Worm (Caenorhabditis elegans) whole organism, midembryonic: ENCODE results near the gene pup-2.

ENCODE experiments used
- T22C8.4 ChIP-seq: fragments of 200-800 bp; sonication (Bioruptor generic); IDR thresholded peaks from 2 replicates; pipeline ENCODE4 v1.3.6; 2022; ENCODE audit warnings: missing genetic modification characterization, missing compliant biosample characterization
- cog-1 ChIP-seq: sonication (generic microtip); optimal IDR thresholded peaks from 2 replicates; lab custom pipeline; 2016; ENCODE audit warnings: missing genetic modification characterization, missing compliant biosample characterization
- flt-1 ChIP-seq: fragments of 200-800 bp; sonication (Bioruptor generic); IDR thresholded peaks from 2 replicates; pipeline ENCODE4 v1.3.6; 2022; ENCODE audit warnings: missing genetic modification characterization, missing compliant biosample characterization
- klf-2 ChIP-seq: fragments of 200-800 bp; sonication (Bioruptor generic); conservative IDR thresholded peaks from 2 replicates; pipeline ENCODE4 v1.3.6; 2022; ENCODE audit warnings: missing genetic modification reagents, missing genetic modification characterization, missing compliant biosample characterization
- med-1 ChIP-seq: sonication (generic microtip); optimal IDR thresholded peaks from 2 replicates; lab custom pipeline; 2017; ENCODE audit warnings: missing genetic modification characterization, mild to moderate bottlenecking, missing compliant biosample characterization, antibody characterized with exemption, missing genetic modification reagents; ENCODE audit not compliant: insufficient read depth
- ref-1 ChIP-seq: fragments of 200-800 bp; sonication (Bioruptor generic); conservative IDR thresholded peaks from 2 replicates; pipeline ENCODE4 v1.3.6; 2022; ENCODE audit warnings: missing genetic modification reagents, missing genetic modification characterization, missing compliant biosample characterization
- tab-1 ChIP-seq: fragments of 200-800 bp; sonication (Bioruptor generic); IDR thresholded peaks from 2 replicates; pipeline ENCODE4 v1.3.6; 2022; ENCODE audit warnings: missing genetic modification characterization, missing compliant biosample characterization
- ztf-23 ChIP-seq: fragments of 200-800 bp; sonication (Bioruptor generic); IDR thresholded peaks from 2 replicates; pipeline ENCODE4 v1.3.6; 2022; ENCODE audit warnings: missing genetic modification reagents, missing genetic modification characterization, missing compliant biosample characterization
- ztf-29 ChIP-seq: fragments of 200-800 bp; sonication (Bioruptor generic); IDR thresholded peaks from 2 replicates; pipeline ENCODE4 v1.3.6; 2022; ENCODE audit warnings: missing genetic modification reagents, missing genetic modification characterization, missing compliant biosample characterization

pup-2 gene

ce11 chrIII:5180588-5180987, 5.1 kb upstream of the pup-2 start:
- TF ChIP-seq ref-1 (GFP tag; lab: Robert Waterston, UW) (no peak), ztf-23 (GFP tag; lab: Robert Waterston, UW) (0 out of 2 replicates have a peak, but pooled peaks have one; percentile 40)

ce11 chrIII:5181217-5181616, 4.5 kb upstream of the pup-2 start:
- TF ChIP-seq klf-2, result no peak

- no peak for TF ChIP-seq med-1 (GFP tag; lab: Kevin White, UChicago)
- no peak for TF ChIP-seq tab-1 (GFP tag; lab: Robert Waterston, UW)
- TF ChIP-seq cog-1 (tag; lab: Kevin White, UChicago), result no peak
- no peak for TF ChIP-seq ref-1 (GFP tag; lab: Robert Waterston, UW)
- no peak for TF ChIP-seq ztf-23 (GFP tag; lab: Robert Waterston, UW)
- no peak for TF ChIP-seq ztf-29 (GFP tag; lab: Robert Waterston, UW)
- no peak for TF ChIP-seq T22C8.4 (GFP tag; lab: Robert Waterston, UW)
- no peak for TF ChIP-seq flt-1 (GFP tag; lab: Robert Waterston, UW)
- no peak for TF ChIP-seq klf-2
Observed at ce11 chrIII:5181641-5182040, 4.1 kb upstream of the pup-2 start.

ce11 chrIII:5183372-5183771, 2.3 kb upstream of the pup-2 start:
- no peak for TF ChIP-seq tab-1 (GFP tag; lab: Robert Waterston, UW)
- no peak for TF ChIP-seq ztf-29 (GFP tag; lab: Robert Waterston, UW)
- TF ChIP-seq ztf-23 (GFP tag; lab: Robert Waterston, UW), result no peak
- no peak for TF ChIP-seq cog-1 (tag; lab: Kevin White, UChicago)
- no peak for TF ChIP-seq T22C8.4 (GFP tag; lab: Robert Waterston, UW)
- TF ChIP-seq med-1 (GFP tag; lab: Kevin White, UChicago), result no peak

ce11 chrIII:5188426-5188825, 2.7 kb downstream of the pup-2 start, which contains the start of gene K10D2.8:
TSS of gene K10D2.8 (plus strand) at chrIII:5188726.
- TF ChIP-seq tab-1 (GFP tag; lab: Robert Waterston, UW) (no peak), flt-1 (GFP tag; lab: Robert Waterston, UW) (no peak), ztf-23 (GFP tag; lab: Robert Waterston, UW) (no peak), klf-2 (no peak), med-1 (GFP tag; lab: Kevin White, UChicago) (no peak), T22C8.4 (GFP tag; lab: Robert Waterston, UW) (no peak), ref-1 (GFP tag; lab: Robert Waterston, UW) (no peak), ztf-29 (GFP tag; lab: Robert Waterston, UW) (no peak), cog-1 (tag; lab: Kevin White, UChicago) (no peak)

DNA sequence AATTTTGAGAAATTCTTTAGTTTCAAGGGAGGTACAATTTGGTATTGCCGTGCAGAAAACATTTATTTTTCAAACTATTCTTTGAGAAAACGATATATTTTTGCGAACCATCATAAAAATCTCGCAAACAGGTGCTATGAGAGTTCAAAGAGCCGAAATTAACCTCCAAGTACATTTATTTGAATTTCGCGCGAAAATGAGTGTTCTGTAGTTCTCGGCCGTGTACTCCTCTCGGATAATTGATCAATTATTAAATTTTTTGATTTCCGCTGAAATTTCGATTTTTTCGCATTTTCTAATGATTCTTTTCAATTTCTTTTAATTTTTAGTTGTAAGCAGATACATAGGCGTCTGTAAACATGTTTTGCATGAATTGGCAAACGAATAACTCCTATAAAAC, 4.5 kb downstream of the pup-2 start:
- TF ChIP-seq T22C8.4 (GFP tag; lab: Robert Waterston, UW) (no peak), flt-1 (GFP tag; lab: Robert Waterston, UW) (peak; percentile 37; the same call in 1 of the 2 replicates)

- no peak for TF ChIP-seq cog-1 (tag; lab: Kevin White, UChicago)
- no peak for TF ChIP-seq flt-1 (GFP tag; lab: Robert Waterston, UW)
- no peak for TF ChIP-seq tab-1 (GFP tag; lab: Robert Waterston, UW)
- TF ChIP-seq ref-1 (GFP tag; lab: Robert Waterston, UW), result no peak
- no peak for TF ChIP-seq ztf-23 (GFP tag; lab: Robert Waterston, UW)
- TF ChIP-seq klf-2, result no peak
- no peak for TF ChIP-seq ztf-29 (GFP tag; lab: Robert Waterston, UW)
- TF ChIP-seq med-1 (GFP tag; lab: Kevin White, UChicago), result no peak
- TF ChIP-seq T22C8.4 (GFP tag; lab: Robert Waterston, UW), result no peak
Observed at ce11 chrIII:5190671-5191174, 5.0 kb downstream of the pup-2 start, which contains the start of gene hira-1. TSS of gene hira-1 (plus strand) at chrIII:5191124.

DNA sequence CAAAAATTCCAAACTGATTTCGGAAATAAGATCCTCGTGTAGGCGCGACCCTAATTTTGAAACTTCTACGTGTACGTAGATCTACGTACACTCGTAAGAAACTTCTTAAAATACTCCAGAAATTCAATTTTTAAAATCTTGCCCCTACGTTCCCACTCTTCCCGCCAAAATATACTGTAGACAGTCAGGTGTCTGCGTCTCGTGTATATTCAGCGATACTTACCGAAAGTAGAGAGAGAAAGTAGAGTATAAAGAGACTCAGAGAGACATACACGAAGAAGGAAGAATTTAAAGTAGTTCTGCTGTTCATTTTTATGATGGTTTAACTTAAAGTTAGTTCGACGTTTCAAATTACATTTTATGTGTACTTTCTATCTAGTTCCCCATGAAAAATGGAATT, 7.5 kb downstream of the pup-2 start:
- TF ChIP-seq tab-1 (GFP tag; lab: Robert Waterston, UW) (no peak), ref-1 (GFP tag; lab: Robert Waterston, UW) (no peak), cog-1 (tag; lab: Kevin White, UChicago) (no peak), T22C8.4 (GFP tag; lab: Robert Waterston, UW) (no peak), ztf-23 (GFP tag; lab: Robert Waterston, UW) (no peak), med-1 (GFP tag; lab: Kevin White, UChicago) (no peak)

- 0 out of 2 replicates have a peak, but pooled peaks have one; percentile 23 for TF ChIP-seq T22C8.4 (GFP tag; lab: Robert Waterston, UW)
- no peak for TF ChIP-seq ztf-29 (GFP tag; lab: Robert Waterston, UW)
Observed at ce11 chrIII:5195690-5196089, 10.0 kb downstream of the pup-2 start, which contains the start of gene moc-6. TSS of gene moc-6 (plus strand) at chrIII:5195990.

DNA sequence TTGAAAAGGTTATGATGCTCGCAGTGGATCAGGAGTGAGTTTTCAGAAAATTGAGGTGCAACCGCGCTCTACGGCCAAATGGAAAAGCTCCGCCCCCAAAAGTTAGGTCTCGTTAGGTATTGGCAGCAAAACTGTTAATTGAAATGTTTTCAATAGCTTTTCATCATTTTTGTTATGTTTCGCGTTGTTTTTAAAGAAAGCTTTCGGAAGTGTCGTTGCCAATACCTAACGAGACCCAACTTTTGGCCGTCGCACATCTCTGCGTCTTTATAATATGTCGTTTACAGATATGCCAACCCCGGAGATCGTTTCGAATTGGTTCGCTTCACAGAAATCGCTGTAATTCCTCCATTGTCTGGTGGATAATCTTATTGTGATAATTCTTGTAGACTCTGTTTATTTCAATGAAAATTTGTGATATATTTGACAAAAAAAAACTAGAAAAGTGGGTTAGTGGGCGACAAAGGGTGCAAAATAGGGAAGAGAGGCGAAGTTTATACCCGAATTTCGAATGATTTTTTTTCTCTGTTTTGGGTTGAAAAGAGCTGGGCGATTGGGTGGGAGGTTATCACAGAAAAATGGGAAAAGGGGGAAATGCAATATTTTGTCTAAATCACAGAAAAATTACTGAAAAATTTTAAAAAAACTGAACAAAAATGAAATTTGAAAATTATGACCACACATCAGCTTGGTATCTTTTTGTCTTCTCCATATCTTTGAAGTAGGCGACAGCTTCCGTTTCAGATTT, 10.8 kb downstream of the pup-2 start:
- TF ChIP-seq T22C8.4 (GFP tag; lab: Robert Waterston, UW), result no peak
- TF ChIP-seq ztf-23 (GFP tag; lab: Robert Waterston, UW), result no peak
- no peak for TF ChIP-seq tab-1 (GFP tag; lab: Robert Waterston, UW)
- no peak for TF ChIP-seq flt-1 (GFP tag; lab: Robert Waterston, UW)
- TF ChIP-seq ztf-29 (GFP tag; lab: Robert Waterston, UW), result no peak
- TF ChIP-seq klf-2, result no peak
- TF ChIP-seq med-1 (GFP tag; lab: Kevin White, UChicago), result no peak
- no peak for TF ChIP-seq ref-1 (GFP tag; lab: Robert Waterston, UW)
- TF ChIP-seq cog-1 (tag; lab: Kevin White, UChicago), result no peak
